Fruit fly (Drosophila melanogaster) whole organism, prepupa: Measurements from ENCODE around the gene eIF4EHP.

ENCODE experiments used
- Blimp-1 ChIP-seq: fragments of 200-800 bp; sonication (Bioruptor generic); optimal IDR thresholded peaks from 3 replicates; lab custom pipeline; 2017; ENCODE audit warnings: missing biosample characterization, missing genetic modification characterization, mild to moderate bottlenecking, moderate library complexity, missing genetic modification reagents
- CG11294 ChIP-seq: fragments of 200-800 bp; sonication (Bioruptor generic); IDR thresholded peaks from 2 replicates; pipeline ENCODE4 v1.3.6; 2022; ENCODE audit warnings: missing biosample characterization, missing genetic modification characterization
- CG11762 ChIP-seq: fragments of 200-800 bp; sonication (Bioruptor generic); optimal IDR thresholded peaks from 3 replicates; lab custom pipeline; 2016; ENCODE audit warnings: missing biosample characterization, missing genetic modification characterization; ENCODE audit not compliant: insufficient read depth
- CG11902 ChIP-seq: fragments of 200-800 bp; sonication (Bioruptor generic); optimal IDR thresholded peaks from 3 replicates; lab custom pipeline; 2016; ENCODE audit warnings: missing biosample characterization, missing genetic modification characterization
- CG1621 ChIP-seq: fragments of 200-800 bp; sonication (Bioruptor generic); optimal IDR thresholded peaks from 3 replicates; lab custom pipeline; 2018; ENCODE audit warnings: missing biosample characterization, mild to moderate bottlenecking, missing genetic modification characterization
- CG3032 ChIP-seq: fragments of 200-800 bp; optimal IDR thresholded peaks from 2 replicates; lab custom pipeline; 2019; ENCODE audit warnings: missing biosample characterization, mild to moderate bottlenecking, missing genetic modification characterization, moderate library complexity
- CG34406 ChIP-seq: fragments of 200-800 bp; sonication (Bioruptor generic); optimal IDR thresholded peaks from 3 replicates; lab custom pipeline; 2016; ENCODE audit warnings: missing biosample characterization, missing genetic modification characterization
- CG3919 ChIP-seq: fragments of 200-800 bp; sonication (Bioruptor generic); optimal IDR thresholded peaks from 3 replicates; lab custom pipeline; 2016; ENCODE audit warnings: missing biosample characterization, missing genetic modification characterization
- CG4318 ChIP-seq: fragments of 200-800 bp; sonication (Bioruptor generic); optimal IDR thresholded peaks from 3 replicates; lab custom pipeline; 2017; ENCODE audit warnings: missing biosample characterization, mild to moderate bottlenecking, missing genetic modification characterization
- CG6163 ChIP-seq: fragments of 200-800 bp; sonication (Bioruptor generic); IDR thresholded peaks from 3 replicates; pipeline ENCODE4 v1.3.6; 2022; ENCODE audit warnings: missing biosample characterization, missing genetic modification characterization
- CG6276 ChIP-seq: fragments of 200-800 bp; sonication (Bioruptor generic); optimal IDR thresholded peaks from 2 replicates; lab custom pipeline; 2017; ENCODE audit warnings: missing biosample characterization, mild to moderate bottlenecking, missing genetic modification characterization
- CG6808 ChIP-seq: fragments of 200-800 bp; sonication (Bioruptor generic); optimal IDR thresholded peaks from 3 replicates; lab custom pipeline; 2017; ENCODE audit warnings: missing biosample characterization, missing genetic modification characterization, mild to moderate bottlenecking, moderate library complexity, missing genetic modification reagents
- CG6854 ChIP-seq: fragments of 200-800 bp; sonication (Bioruptor generic); optimal IDR thresholded peaks from 2 replicates; lab custom pipeline; 2017; ENCODE audit warnings: missing biosample characterization, mild to moderate bottlenecking, missing genetic modification characterization
- CG8119 ChIP-seq: fragments of 200-800 bp; sonication (Bioruptor generic); IDR thresholded peaks from 3 replicates; pipeline ENCODE4 v1.3.6; 2022; ENCODE audit warnings: missing biosample characterization, missing genetic modification characterization
- CG8632 ChIP-seq: fragments of 200-800 bp; sonication (Bioruptor generic); optimal IDR thresholded peaks from 3 replicates; lab custom pipeline; 2016; ENCODE audit warnings: missing biosample characterization, missing genetic modification characterization
- Eip78C ChIP-seq: fragments of 200-800 bp; sonication (Bioruptor generic); peaks from one replicate; lab custom pipeline; 2016; ENCODE audit warnings: missing biosample characterization, missing genetic modification characterization
- Eip93F ChIP-seq: fragments of 200-800 bp; sonication (Bioruptor generic); optimal IDR thresholded peaks from 2 replicates; lab custom pipeline; 2016; ENCODE audit warnings: missing biosample characterization, mild to moderate bottlenecking, missing genetic modification characterization
- Hr4 ChIP-seq: fragments of 200-800 bp; sonication (Bioruptor generic); optimal IDR thresholded peaks from 3 replicates; lab custom pipeline; 2016; ENCODE audit warnings: missing biosample characterization, missing genetic modification characterization
- Sox14 ChIP-seq: fragments of 200-800 bp; sonication (Bioruptor generic); optimal IDR thresholded peaks from 3 replicates; lab custom pipeline; 2016; ENCODE audit warnings: missing biosample characterization, missing genetic modification characterization
- Sox15 ChIP-seq: fragments of 200-800 bp; sonication (Bioruptor generic); optimal IDR thresholded peaks from 3 replicates; lab custom pipeline; 2016; ENCODE audit warnings: missing biosample characterization, missing genetic modification characterization
- cyc ChIP-seq: fragments of 200-800 bp; sonication (Bioruptor generic); optimal IDR thresholded peaks from 3 replicates; lab custom pipeline; 2016; ENCODE audit warnings: missing biosample characterization, missing genetic modification characterization
- dsx ChIP-seq: fragments of 200-800 bp; optimal IDR thresholded peaks from 3 replicates; lab custom pipeline; 2019; ENCODE audit warnings: missing biosample characterization, mild to moderate bottlenecking, missing genetic modification characterization, moderate library complexity; ENCODE audit not compliant: poor library complexity, severe bottlenecking
- eg ChIP-seq: fragments of 200-800 bp; sonication (Bioruptor generic); IDR thresholded peaks from 3 replicates; pipeline ENCODE4 v1.3.6; 2022; ENCODE audit warnings: missing biosample characterization, missing genetic modification characterization
- fd59A ChIP-seq: fragments of 200-800 bp; sonication (Bioruptor generic); optimal IDR thresholded peaks from 2 replicates; lab custom pipeline; 2017; ENCODE audit warnings: missing biosample characterization, mild to moderate bottlenecking, missing genetic modification characterization, missing genetic modification reagents
- fkh ChIP-seq: fragments of 200-800 bp; sonication (Bioruptor generic); optimal IDR thresholded peaks from 3 replicates; lab custom pipeline; 2017; ENCODE audit warnings: missing biosample characterization, mild to moderate bottlenecking, missing genetic modification characterization, moderate library complexity
- lz ChIP-seq: fragments of 200-800 bp; sonication (Bioruptor generic); optimal IDR thresholded peaks from 3 replicates; lab custom pipeline; 2016; ENCODE audit warnings: missing biosample characterization, missing genetic modification characterization
- net ChIP-seq: fragments of 200-800 bp; sonication (Bioruptor generic); optimal IDR thresholded peaks from 3 replicates; lab custom pipeline; 2016; ENCODE audit warnings: missing biosample characterization, missing genetic modification characterization
- pdm3 ChIP-seq: fragments of 200-800 bp; sonication (Bioruptor generic); optimal IDR thresholded peaks from 3 replicates; lab custom pipeline; 2016; ENCODE audit warnings: missing biosample characterization, missing genetic modification characterization
- ss ChIP-seq, 2 experiments: fragments of 200-800 bp; sonication (Bioruptor generic); optimal IDR thresholded peaks; 2 replicates in 1 of 2; 3 replicates in 1 of 2; lab custom pipeline; 2017 to 2018; ENCODE audit warnings: mild to moderate bottlenecking in 2 of 2, missing biosample characterization in 2 of 2, missing genetic modification characterization in 2 of 2, moderate library complexity in 1 of 2
- svp ChIP-seq: fragments of 200-800 bp; sonication (Bioruptor generic); peaks from one replicate; lab custom pipeline; 2016; ENCODE audit warnings: missing biosample characterization, missing genetic modification characterization
- topi ChIP-seq: fragments of 200-800 bp; sonication (Bioruptor generic); optimal IDR thresholded peaks from 3 replicates; lab custom pipeline; 2016; ENCODE audit warnings: missing biosample characterization, missing genetic modification characterization
- vri ChIP-seq: fragments of 200-800 bp; sonication (Bioruptor generic); optimal IDR thresholded peaks from 3 replicates; lab custom pipeline; 2016; ENCODE audit warnings: missing biosample characterization, mild to moderate bottlenecking, missing genetic modification characterization

Gene eIF4EHP

DNA sequence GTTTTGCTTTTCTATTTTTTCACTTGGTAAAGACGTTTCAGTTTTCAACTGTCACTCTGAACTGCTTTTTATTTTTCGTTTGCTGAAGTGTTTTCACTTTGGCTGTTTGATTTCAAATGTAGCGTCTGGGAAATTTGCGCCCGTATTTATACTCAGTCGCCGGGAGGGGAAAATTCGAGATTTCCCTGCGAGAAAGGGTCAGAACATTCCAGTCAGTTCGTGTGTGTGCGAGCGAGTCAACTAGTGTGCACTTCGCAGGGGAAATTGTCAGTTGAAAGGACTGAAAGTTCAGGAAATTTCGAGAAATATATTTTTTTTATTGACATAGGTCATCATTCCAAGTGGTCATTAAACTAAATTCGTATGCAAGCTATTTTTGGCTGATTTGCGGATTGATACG lies 51.6 kb downstream of the eIF4EHP start, which contains the start of gene Hsp68 (continued):
- TF ChIP-seq cyc (GFP tag; lab: Kevin White, UChicago) (no peak), pdm3 (GFP tag; lab: Kevin White, UChicago) (no peak), fkh (GFP tag; lab: Kevin White, UChicago) (peak; percentile 28), CG11294 (GFP tag; lab: Robert Waterston, UW) (no peak), CG8632 (GFP tag; lab: Kevin White, UChicago) (no peak), ss (GFP tag; optimal IDR thresholded peaks at IDR 0.05; lab: Kevin White, UChicago) (peak in 1 of 2 experiments; percentile 49), Eip78C (GFP tag; lab: Kevin White, UChicago) (no peak), CG11762 (GFP tag; lab: Kevin White, UChicago) (no peak), CG6854 (peak; percentile 68), CG4318 (GFP tag; lab: Kevin White, UChicago) (no peak), Hr4 (GFP tag; lab: Kevin White, UChicago) (no peak)

dm6 chr3R:24054227-24054626 lies 54.5 kb downstream of the eIF4EHP start, which contains the start of gene CG6000:
TSS of gene CG6000 (plus strand) at chr3R:24054391.
- TF ChIP-seq fkh (GFP tag; lab: Kevin White, UChicago), result no peak
- TF ChIP-seq CG6854, result no peak
- TF ChIP-seq Blimp-1 (GFP tag; lab: Kevin White, UChicago), result no peak
- TF ChIP-seq topi, result no peak
- TF ChIP-seq Sox14 (GFP tag; lab: Kevin White, UChicago), result no peak
- TF ChIP-seq net, result no peak
- TF ChIP-seq CG34406 (GFP tag; lab: Kevin White, UChicago), result no peak
- no peak for TF ChIP-seq eg (GFP tag; lab: Robert Waterston, UW)
- TF ChIP-seq CG3919 (GFP tag; lab: Kevin White, UChicago), result no peak
- no peak for TF ChIP-seq Sox15 (GFP tag; lab: Kevin White, UChicago)
- no peak for TF ChIP-seq CG3032 (tag; lab: Kevin White, UChicago)
- TF ChIP-seq fd59A (GFP tag; lab: Kevin White, UChicago), result no peak
- TF ChIP-seq CG8632 (GFP tag; lab: Kevin White, UChicago), result no peak
- TF ChIP-seq lz (GFP tag; lab: Kevin White, UChicago), result no peak
- no peak for TF ChIP-seq CG6276 (GFP tag; lab: Kevin White, UChicago)

- TF ChIP-seq vri, result peak; percentile 55
- peak; percentile 55 for TF ChIP-seq Eip93F (GFP tag; lab: Kevin White, UChicago)
- TF ChIP-seq svp (GFP tag; lab: Kevin White, UChicago), result peak; percentile 99
- no peak for TF ChIP-seq CG1621 (tag; lab: Kevin White, UChicago)
Measured at dm6 chr3R:24053506-24054102, 55.2 kb downstream of the eIF4EHP start.

DNA sequence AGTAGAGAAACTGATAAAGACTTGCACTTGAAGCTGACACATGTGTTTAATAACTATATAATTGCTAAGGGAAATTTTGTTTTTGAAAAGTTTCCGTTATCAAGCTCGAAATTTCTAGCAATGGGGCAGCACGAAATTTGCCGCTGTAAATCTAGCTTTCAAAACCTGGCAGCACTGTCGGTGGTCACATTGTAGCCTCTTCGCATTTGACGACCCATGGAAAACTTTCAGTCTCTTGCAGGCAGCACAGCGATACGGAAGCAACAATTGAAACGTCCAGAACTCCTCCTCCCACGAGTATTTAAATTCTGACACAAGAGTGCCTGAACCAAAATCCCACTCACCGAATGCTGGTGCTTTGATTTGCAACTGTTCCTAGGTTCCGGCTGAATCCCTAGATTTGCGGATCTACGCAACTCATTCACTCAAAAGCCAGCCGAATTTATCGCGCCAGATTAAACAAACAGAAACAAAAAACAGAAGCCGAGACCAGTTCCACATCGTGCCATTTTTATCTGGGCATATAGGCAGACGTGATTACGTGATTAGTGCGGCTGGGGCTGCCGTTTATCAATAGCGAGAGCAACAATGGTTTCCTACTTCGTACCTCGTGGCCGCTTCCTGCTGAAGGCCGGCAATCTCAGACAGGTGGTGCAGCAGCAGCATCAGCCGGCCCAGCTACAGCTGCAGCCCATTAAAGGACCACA lies 57.1 kb downstream of the eIF4EHP start:
- TF ChIP-seq topi (no peak), CG6163 (GFP tag; lab: Robert Waterston, UW) (peak; percentile 52; the same call in 2 of the 3 replicates), CG11902 (GFP tag; lab: Kevin White, UChicago) (no peak), eg (GFP tag; lab: Robert Waterston, UW) (peak; percentile 36; the same call in 1 of the 3 replicates), CG8119 (GFP tag; lab: Robert Waterston, UW) (0 out of 3 replicates have a peak, but pooled peaks have one; percentile 21), CG6854 (no peak), vri (peak; percentile 22), svp (GFP tag; lab: Kevin White, UChicago) (peak; percentile 88), dsx (GFP tag; lab: Kevin White, UChicago) (peak; percentile 77), CG6808 (GFP tag; lab: Kevin White, UChicago) (peak; percentile 65), fkh (GFP tag; lab: Kevin White, UChicago) (peak; percentile 24), ss (GFP tag; optimal IDR thresholded peaks at IDR 0.05; lab: Kevin White, UChicago) (peak in 1 of 2 experiments; percentile 47)
